Worm (Caenorhabditis elegans): Measurements from ENCODE around the gene mrps-11.

DNA sequence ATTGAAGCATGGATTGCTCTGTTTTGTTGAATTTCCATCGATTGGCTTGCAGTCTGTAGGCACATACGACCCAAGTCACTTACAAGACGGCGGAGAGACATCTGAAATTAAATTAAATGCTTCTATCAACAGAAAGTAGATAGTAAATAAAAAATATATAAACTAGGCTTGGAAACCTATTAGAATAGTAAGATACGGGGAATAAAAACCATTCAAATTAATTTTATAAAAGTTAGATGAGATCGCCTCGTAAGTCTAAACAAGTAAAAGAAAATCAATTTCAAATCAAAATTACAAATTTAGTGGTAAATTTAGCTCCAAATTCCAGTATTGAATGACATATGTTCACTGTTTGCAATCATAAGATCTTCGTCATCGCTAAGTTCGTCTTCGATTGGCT lies at the start of gene mrps-11:
- no peak for TF ChIP-seq skn-1 (tag; optimal IDR thresholded peaks at IDR 0.05)
- TF ChIP-seq lin-13 (GFP tag; optimal IDR thresholded peaks at IDR 0.05) = no peak
- no peak for TF ChIP-seq ztf-1 (GFP tag; conservative IDR thresholded peaks at IDR 0.05)
- no peak for TF ChIP-seq unc-62 (GFP tag; optimal IDR thresholded peaks at IDR 0.05)
- no peak for TF ChIP-seq lsy-2 (tag; optimal IDR thresholded peaks at IDR 0.05)
- no peak for TF ChIP-seq blmp-1 (tag; optimal IDR thresholded peaks at IDR 0.05; ENCODE audit: insufficient read depth)
- TF ChIP-seq nhr-12 (tag; optimal IDR thresholded peaks at IDR 0.05) = no peak
- no peak for TF ChIP-seq elt-1 (tag; optimal IDR thresholded peaks at IDR 0.05)
- TF ChIP-seq nhr-11 (tag; optimal IDR thresholded peaks at IDR 0.05) = no peak
- TF ChIP-seq snpc-4 (tag; optimal IDR thresholded peaks at IDR 0.05) = no peak

Data from whole organism, L2 larva.